Fruit fly (Drosophila melanogaster) whole organism, embryonic: ENCODE data around the gene Osi2.
A peak's percentile ranks its signal among the peaks of the same experiment; 100 is the strongest.

ENCODE experiments used
- Atf-2 ChIP-seq: fragments of 200-800 bp; sonication (Bioruptor generic); optimal IDR thresholded peaks from 2 replicates; lab custom pipeline; 2016; ENCODE audit warnings: missing biosample characterization, missing genetic modification characterization
- Awh ChIP-seq: fragments of 200-800 bp; sonication (Bioruptor generic); IDR thresholded peaks from 2 replicates; pipeline ENCODE4, ENCODE4 v1.3.6; 2022; ENCODE audit warnings: missing biosample characterization, missing genetic modification characterization
- B-H1 ChIP-seq: fragments of 200-800 bp; sonication (Bioruptor generic); IDR thresholded peaks from 3 replicates; pipeline ENCODE4 v1.3.6; 2022; ENCODE audit warnings: missing biosample characterization, missing genetic modification characterization
- CG1024 ChIP-seq: fragments of 200-800 bp; sonication (Bioruptor generic); IDR thresholded peaks from 2 replicates; pipeline ENCODE4 v1.3.6; 2022; ENCODE audit warnings: missing biosample characterization, missing genetic modification characterization
- CG10274 ChIP-seq: fragments of 200-800 bp; sonication (Bioruptor generic); optimal IDR thresholded peaks from 3 replicates; lab custom pipeline; 2017; ENCODE audit warnings: missing biosample characterization, mild to moderate bottlenecking, missing genetic modification characterization
- CG11695 ChIP-seq: fragments of 200-800 bp; sonication (Bioruptor generic); IDR thresholded peaks from 3 replicates; pipeline ENCODE4 v1.3.6; 2022; ENCODE audit warnings: missing biosample characterization, missing genetic modification characterization
- CG11696 ChIP-seq: fragments of 200-800 bp; sonication (Bioruptor generic); IDR thresholded peaks from 2 replicates; pipeline ENCODE4 v1.3.6; 2022; ENCODE audit warnings: missing biosample characterization, missing genetic modification characterization
- CG12155 ChIP-seq: fragments of 200-800 bp; sonication (Bioruptor generic); optimal IDR thresholded peaks from 3 replicates; lab custom pipeline; 2016; ENCODE audit warnings: missing biosample characterization, missing genetic modification characterization
- CG12391 ChIP-seq: fragments of 200-800 bp; sonication (Bioruptor generic); optimal IDR thresholded peaks from 3 replicates; lab custom pipeline; 2018; ENCODE audit warnings: missing biosample characterization, mild to moderate bottlenecking, missing genetic modification characterization, moderate library complexity
- CG14014 ChIP-seq: fragments of 200-800 bp; sonication (Bioruptor generic); IDR thresholded peaks from 2 replicates; pipeline ENCODE4 v1.3.6; 2022; ENCODE audit warnings: missing biosample characterization, missing genetic modification characterization
- CG18619 ChIP-seq: fragments of 200-800 bp; sonication (Bioruptor generic); optimal IDR thresholded peaks from 3 replicates; lab custom pipeline; 2017; ENCODE audit warnings: missing biosample characterization, mild to moderate bottlenecking, missing genetic modification characterization
- CG2120 ChIP-seq: fragments of 200-800 bp; sonication (Bioruptor generic); optimal IDR thresholded peaks from 3 replicates; lab custom pipeline; 2016; ENCODE audit warnings: missing biosample characterization, missing genetic modification characterization
- CG2875 ChIP-seq: fragments of 200-800 bp; sonication (Bioruptor generic); optimal IDR thresholded peaks from 2 replicates; lab custom pipeline; 2017; ENCODE audit warnings: missing biosample characterization, mild to moderate bottlenecking, missing genetic modification characterization, missing genetic modification reagents
- CG30431 ChIP-seq: fragments of 200-800 bp; sonication (Bioruptor generic); optimal IDR thresholded peaks from 2 replicates; lab custom pipeline; 2017; ENCODE audit warnings: missing biosample characterization, missing genetic modification characterization
- CG3281 ChIP-seq: fragments of 200-800 bp; sonication (Bioruptor generic); optimal IDR thresholded peaks from 3 replicates; lab custom pipeline; 2017; ENCODE audit warnings: missing biosample characterization, mild to moderate bottlenecking, missing genetic modification characterization
- CG4282 ChIP-seq: fragments of 200-800 bp; sonication (Bioruptor generic); optimal IDR thresholded peaks from 2 replicates; lab custom pipeline; 2016; ENCODE audit warnings: missing biosample characterization, missing genetic modification characterization
- Eip74EF ChIP-seq, 2 experiments: fragments of 200-800 bp in 1 of 2; fragments of >200 bp in 1 of 2; sonication (Bioruptor generic) in 1 of 2; optimal IDR thresholded peaks; 2 replicates each; lab custom pipeline; 2017 to 2019; ENCODE audit warnings: missing biosample characterization in 2 of 2, missing genetic modification characterization in 2 of 2, mild to moderate bottlenecking in 1 of 2, moderate library complexity in 1 of 2
- Hmr ChIP-seq: fragments of 200-800 bp; sonication (Bioruptor generic); optimal IDR thresholded peaks from 3 replicates; lab custom pipeline; 2017; ENCODE audit warnings: mild to moderate bottlenecking, missing biosample characterization, missing genetic modification reagents, missing genetic modification characterization
- Hr39 ChIP-seq: fragments of >200 bp; optimal IDR thresholded peaks from 2 replicates; lab custom pipeline; 2017
- Hsf ChIP-seq: fragments of 200-800 bp; sonication (Bioruptor generic); optimal IDR thresholded peaks from 3 replicates; lab custom pipeline; 2016; ENCODE audit warnings: missing biosample characterization, missing genetic modification characterization
- Mrtf ChIP-seq: fragments of 200-800 bp; sonication (Bioruptor generic); IDR thresholded peaks from 3 replicates; pipeline ENCODE4 v1.3.6; 2022; ENCODE audit warnings: missing biosample characterization, missing genetic modification characterization
- NC2β ChIP-seq: fragments of 200-800 bp; sonication (Bioruptor generic); optimal IDR thresholded peaks from 2 replicates; lab custom pipeline; 2016; ENCODE audit warnings: missing biosample characterization, missing genetic modification characterization
- Nf-YA ChIP-seq: fragments of 200-800 bp; sonication (Bioruptor generic); IDR thresholded peaks from 2 replicates; pipeline ENCODE4 v1.3.6; 2022; ENCODE audit warnings: missing biosample characterization, missing genetic modification characterization
- Oaz ChIP-seq: fragments of 200-800 bp; sonication (Bioruptor generic); IDR thresholded peaks from 2 replicates; pipeline ENCODE4 v1.3.6; 2022; ENCODE audit warnings: missing biosample characterization, missing genetic modification characterization
- Ptx1 ChIP-seq: fragments of 200-800 bp; sonication (Bioruptor generic); IDR thresholded peaks from 2 replicates; pipeline ENCODE4 v1.3.6; 2022; ENCODE audit warnings: missing biosample characterization, missing genetic modification characterization
- Six4 ChIP-seq: fragments of 200-800 bp; sonication (Bioruptor generic); optimal IDR thresholded peaks from 2 replicates; lab custom pipeline; 2016; ENCODE audit warnings: missing biosample characterization, missing genetic modification characterization
- Taf1 ChIP-seq: fragments of 200-800 bp; sonication (Bioruptor generic); IDR thresholded peaks from 2 replicates; pipeline ENCODE4 v1.3.6; 2022; ENCODE audit warnings: missing biosample characterization, missing genetic modification characterization
- bab2 ChIP-seq: fragments of 200-800 bp; sonication (Bioruptor generic); optimal IDR thresholded peaks from 2 replicates; lab custom pipeline; 2016; ENCODE audit warnings: missing biosample characterization, missing genetic modification characterization
- cato ChIP-seq: fragments of 200-800 bp; sonication (Bioruptor generic); optimal IDR thresholded peaks from 2 replicates; lab custom pipeline; 2016; ENCODE audit warnings: missing biosample characterization, missing genetic modification characterization, borderline replicate concordance
- chn ChIP-seq: fragments of 200-800 bp; sonication (Bioruptor generic); optimal IDR thresholded peaks from 2 replicates; lab custom pipeline; 2016; ENCODE audit warnings: missing biosample characterization, missing genetic modification characterization
- ci ChIP-seq: fragments of 200-800 bp; sonication (Bioruptor generic); IDR thresholded peaks from 3 replicates; pipeline ENCODE4 v1.3.6; 2022; ENCODE audit warnings: missing biosample characterization, missing genetic modification characterization
- crc ChIP-seq: fragments of 200-800 bp; sonication (Bioruptor generic); optimal IDR thresholded peaks from 2 replicates; lab custom pipeline; 2016; ENCODE audit warnings: missing biosample characterization, missing genetic modification characterization
- cwo ChIP-seq: fragments of 200-800 bp; sonication (Bioruptor generic); optimal IDR thresholded peaks from 3 replicates; lab custom pipeline; 2017; ENCODE audit warnings: missing biosample characterization, missing genetic modification characterization, mild to moderate bottlenecking, moderate library complexity, missing genetic modification reagents
- dpn ChIP-seq, 2 experiments: fragments of 200-800 bp; sonication (Bioruptor generic); optimal IDR thresholded peaks; 3 replicates each; lab custom pipeline; 2016; ENCODE audit warnings: missing biosample characterization in 2 of 2, missing genetic modification characterization in 2 of 2
- ems ChIP-seq: fragments of 200-800 bp; sonication (Bioruptor generic); optimal IDR thresholded peaks from 3 replicates; lab custom pipeline; 2016; ENCODE audit warnings: missing biosample characterization, missing genetic modification characterization
- en ChIP-seq: fragments of 200-800 bp; sonication (Bioruptor generic); optimal IDR thresholded peaks from 2 replicates; lab custom pipeline; 2016; ENCODE audit warnings: missing biosample characterization, missing genetic modification characterization
- eve ChIP-seq, 2 experiments: fragments of >200 bp; optimal IDR thresholded peaks; 2 replicates each; lab custom pipeline; 2017; ENCODE audit warnings: missing biosample characterization in 2 of 2, missing genetic modification characterization in 2 of 2
- fu2 ChIP-seq: fragments of 200-800 bp; sonication (Bioruptor generic); optimal IDR thresholded peaks from 2 replicates; lab custom pipeline; 2016; ENCODE audit warnings: missing biosample characterization, missing genetic modification characterization
- kay ChIP-seq: fragments of 200-800 bp; sonication (Bioruptor generic); optimal IDR thresholded peaks from 2 replicates; lab custom pipeline; 2016; ENCODE audit warnings: missing biosample characterization, missing genetic modification characterization
- lilli ChIP-seq: fragments of 200-800 bp; sonication (Bioruptor generic); optimal IDR thresholded peaks from 3 replicates; lab custom pipeline; 2016; ENCODE audit warnings: missing biosample characterization, missing genetic modification characterization
- mam ChIP-seq: fragments of 200-800 bp; sonication (Bioruptor generic); optimal IDR thresholded peaks from 3 replicates; lab custom pipeline; 2016; ENCODE audit warnings: missing biosample characterization, missing genetic modification characterization
- phol ChIP-seq: fragments of 200-800 bp; sonication (Bioruptor generic); optimal IDR thresholded peaks from 3 replicates; lab custom pipeline; 2018; ENCODE audit warnings: missing biosample characterization, mild to moderate bottlenecking, missing genetic modification characterization, moderate library complexity
- prd ChIP-seq, 3 experiments: fragments of >200 bp in 2 of 3; fragments of 200-800 bp in 1 of 3; sonication (Bioruptor generic) in 1 of 3; optimal IDR thresholded peaks in 2 of 3; IDR thresholded peaks in 1 of 3; 2 replicates in 2 of 3; 3 replicates in 1 of 3; pipeline versions ENCODE4 v1.3.6 to Lab custom; 2017 to 2022; ENCODE audit warnings: missing biosample characterization in 1 of 3, missing genetic modification characterization in 1 of 3
- sc ChIP-seq, 3 experiments: fragments of >200 bp in 2 of 3; fragments of 200-800 bp in 1 of 3; sonication (Bioruptor generic) in 1 of 3; optimal IDR thresholded peaks; 2 replicates in 2 of 3; 3 replicates in 1 of 3; lab custom pipeline; 2017; ENCODE audit warnings: mild to moderate bottlenecking in 1 of 3, missing biosample characterization in 1 of 3, missing genetic modification characterization in 1 of 3, missing genetic modification reagents in 1 of 3
- stwl ChIP-seq: fragments of 200-800 bp; sonication (Bioruptor generic); optimal IDR thresholded peaks from 3 replicates; lab custom pipeline; 2018; ENCODE audit warnings: missing biosample characterization, mild to moderate bottlenecking, missing genetic modification characterization, moderate library complexity
- ttk ChIP-seq: fragments of 200-800 bp; sonication (Bioruptor generic); IDR thresholded peaks from 2 replicates; pipeline ENCODE4 v2.1.2; 2022; ENCODE audit warnings: missing biosample characterization, missing genetic modification characterization
- tup ChIP-seq: fragments of 200-800 bp; sonication (Bioruptor generic); optimal IDR thresholded peaks from 2 replicates; lab custom pipeline; 2016; ENCODE audit warnings: missing biosample characterization, mild to moderate bottlenecking, missing genetic modification characterization, moderate library complexity
- vnd ChIP-seq: fragments of 200-800 bp; sonication (Bioruptor generic); IDR thresholded peaks from 3 replicates; pipeline ENCODE4 v1.3.6; 2022; ENCODE audit warnings: missing biosample characterization, missing genetic modification characterization; ENCODE audit not compliant: partially characterized antibody
- wor ChIP-seq: fragments of 200-800 bp; sonication (Bioruptor generic); IDR thresholded peaks from 2 replicates; pipeline ENCODE4 v1.3.6; 2022; ENCODE audit warnings: missing biosample characterization, missing genetic modification characterization
- zf30C ChIP-seq: fragments of 200-800 bp; sonication (Bioruptor generic); optimal IDR thresholded peaks from 3 replicates; lab custom pipeline; 2018; ENCODE audit warnings: missing biosample characterization, mild to moderate bottlenecking, missing genetic modification characterization

Gene Osi2

DNA sequence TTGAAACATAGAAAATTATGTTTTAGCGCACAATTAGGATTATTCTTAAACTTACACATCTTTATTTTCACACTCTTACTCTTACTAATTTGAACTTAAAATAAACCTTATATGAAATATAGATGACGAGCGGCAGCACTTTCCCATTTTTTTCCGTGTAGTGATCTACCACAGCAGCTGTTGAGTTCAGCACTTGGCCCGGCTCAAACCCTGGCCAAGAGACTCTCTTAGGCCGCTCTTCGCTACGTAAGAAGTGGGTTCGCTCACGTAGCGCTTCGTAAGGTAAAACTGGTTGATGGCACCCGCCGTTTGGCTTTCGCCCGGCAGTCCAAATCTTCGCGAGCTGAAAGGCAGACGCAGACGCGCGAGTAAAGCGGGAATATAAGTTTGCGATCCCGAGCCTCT is 10.7 kb upstream of the Osi2 start, which contains the start of gene Osi24 (continued):
- TF ChIP-seq fu2 (GFP tag; lab: Kevin White, UChicago) (no peak), stwl (tag; lab: Kevin White, UChicago) (no peak), Hr39 (lab: Kevin White, UChicago) (no peak), kay (no peak), Awh (peak; percentile 82), phol (tag; lab: Kevin White, UChicago) (peak; percentile 58), cwo (GFP tag; lab: Kevin White, UChicago) (peak; percentile 13), CG3281 (GFP tag; lab: Kevin White, UChicago) (peak; percentile 13), sc (optimal IDR thresholded peaks at IDR 0.05; lab: Kevin White, UChicago) (no peak), sc (GFP tag; optimal IDR thresholded peaks at IDR 0.05; lab: Kevin White, UChicago) (peak; percentile 8), CG12155 (GFP tag; lab: Kevin White, UChicago) (peak; percentile 11), Atf-2 (peak; percentile 25), Hmr (GFP tag; lab: Kevin White, UChicago) (peak; percentile 33), cato (GFP tag; lab: Kevin White, UChicago) (peak; percentile 9), CG14014 (GFP tag; lab: Robert Waterston, UW) (peak; percentile 41; the same call in 1 of the 2 replicates), Mrtf (GFP tag; lab: Robert Waterston, UW) (0 out of 3 replicates have a peak, but pooled peaks have one; percentile 63), Ptx1 (GFP tag; lab: Robert Waterston, UW) (peak; percentile 79), chn (GFP tag; lab: Kevin White, UChicago) (peak; percentile 35), ci (GFP tag; lab: Robert Waterston, UW) (peak; percentile 86), bab2 (GFP tag; lab: Kevin White, UChicago) (peak; percentile 33), CG11695 (GFP tag; lab: Robert Waterston, UW) (peak; percentile 73; the same call in 2 of the 3 replicates), CG11696 (GFP tag; lab: Robert Waterston, UW) (0 out of 2 replicates have a peak, but pooled peaks have one; percentile 21), prd (optimal IDR thresholded peaks at IDR 0.05; lab: Kevin White, UChicago) (no peak), prd (GFP tag; IDR thresholded peaks at IDR 0.05; lab: Robert Waterston, UW) (peak; percentile 70; the same call in 2 of the 3 replicates), Hsf (GFP tag; lab: Kevin White, UChicago) (peak; percentile 57), Oaz (GFP tag; lab: Robert Waterston, UW) (peak; percentile 41; the same call in 1 of the 2 replicates), ttk (GFP tag; lab: Robert Waterston, UW) (peak; percentile 77), CG30431 (GFP tag; lab: Kevin White, UChicago) (no peak), Six4 (GFP tag; lab: Kevin White, UChicago) (peak; percentile 36), Nf-YA (peak; percentile 56; the same call in 1 of the 2 replicates), lilli (GFP tag; lab: Kevin White, UChicago) (peak; percentile 48), NC2β (peak; percentile 33), CG12391 (tag; lab: Kevin White, UChicago) (no peak), CG10274 (GFP tag; lab: Kevin White, UChicago) (no peak), eve (GFP tag; optimal IDR thresholded peaks at IDR 0.05; lab: Kevin White, UChicago) (peak in 1 of 2 experiments; percentile 41), vnd (GFP tag; lab: Robert Waterston, UW) (no peak), CG4282 (GFP tag; lab: Kevin White, UChicago) (no peak), CG1024 (GFP tag; lab: Robert Waterston, UW) (no peak), CG2875 (GFP tag; lab: Kevin White, UChicago) (peak; percentile 30), ems (GFP tag; lab: Kevin White, UChicago) (peak; percentile 52), wor (GFP tag; lab: Robert Waterston, UW) (peak; percentile 48), crc (peak; percentile 8), CG2120 (peak; percentile 52), Taf1 (GFP tag; lab: Robert Waterston, UW) (no peak), en (GFP tag; lab: Kevin White, UChicago) (peak; percentile 53), zf30C (peak; percentile 22), tup (GFP tag; lab: Kevin White, UChicago) (no peak), Eip74EF (GFP tag; optimal IDR thresholded peaks at IDR 0.05; lab: Kevin White, UChicago) (peak in 1 of 2 experiments; percentile 25), mam (GFP tag; lab: Kevin White, UChicago) (peak; percentile 44), dpn (GFP tag; optimal IDR thresholded peaks at IDR 0.05; lab: Kevin White, UChicago) (peak; percentile 12 to 46), B-H1 (GFP tag; lab: Robert Waterston, UW) (peak; percentile 63; the same call in 2 of the 3 replicates), CG18619 (GFP tag; lab: Kevin White, UChicago) (peak; percentile 0)
